Worm (Caenorhabditis elegans) whole organism, late embryonic: ENCODE data around the gene hrde-1.

Experiments
- ceh-22 ChIP-seq: sonication (generic microtip); optimal IDR thresholded peaks from 2 replicates; lab custom pipeline; 2017; ENCODE audit warnings: missing biosample characterization, missing genetic modification characterization
- ets-4 ChIP-seq: sonication (generic microtip); optimal IDR thresholded peaks from 2 replicates; lab custom pipeline; 2016; ENCODE audit warnings: missing genetic modification characterization, missing compliant biosample characterization
- gmeb-2 ChIP-seq: sonication (generic microtip); optimal IDR thresholded peaks from 2 replicates; lab custom pipeline; 2016; ENCODE audit warnings: missing genetic modification characterization, inconsistent platforms, missing compliant biosample characterization
- hlh-30 ChIP-seq: sonication (generic microtip); optimal IDR thresholded peaks from 2 replicates; lab custom pipeline; 2017; ENCODE audit warnings: antibody characterized with exemption, missing genetic modification characterization, missing compliant biosample characterization; ENCODE audit not compliant: insufficient read depth
- nfya-1 ChIP-seq: sonication (generic microtip); optimal IDR thresholded peaks from 2 replicates; lab custom pipeline; 2017; ENCODE audit warnings: missing genetic modification characterization, mild to moderate bottlenecking, missing compliant biosample characterization, antibody characterized with exemption, moderate library complexity
- pqm-1 ChIP-seq: sonication (generic microtip); optimal IDR thresholded peaks from 2 replicates; lab custom pipeline; 2016; ENCODE audit warnings: missing genetic modification characterization, missing compliant biosample characterization
- rnt-1 ChIP-seq: sonication (generic microtip); optimal IDR thresholded peaks from 2 replicates; lab custom pipeline; 2016; ENCODE audit warnings: missing genetic modification characterization, missing compliant biosample characterization
- sox-2 ChIP-seq: fragments of 200-800 bp; sonication (Bioruptor generic); IDR thresholded peaks from 2 replicates; pipeline ENCODE4 v1.3.6; 2022; ENCODE audit warnings: missing genetic modification reagents, missing genetic modification characterization, missing compliant biosample characterization
- tbx-2 ChIP-seq: sonication (generic microtip); optimal IDR thresholded peaks from 2 replicates; lab custom pipeline; 2016; ENCODE audit warnings: missing genetic modification characterization, missing compliant biosample characterization
- unc-55 ChIP-seq: sonication (generic microtip); optimal IDR thresholded peaks from 2 replicates; lab custom pipeline; 2017; ENCODE audit warnings: missing biosample characterization, missing genetic modification reagents, missing genetic modification characterization

DNA sequence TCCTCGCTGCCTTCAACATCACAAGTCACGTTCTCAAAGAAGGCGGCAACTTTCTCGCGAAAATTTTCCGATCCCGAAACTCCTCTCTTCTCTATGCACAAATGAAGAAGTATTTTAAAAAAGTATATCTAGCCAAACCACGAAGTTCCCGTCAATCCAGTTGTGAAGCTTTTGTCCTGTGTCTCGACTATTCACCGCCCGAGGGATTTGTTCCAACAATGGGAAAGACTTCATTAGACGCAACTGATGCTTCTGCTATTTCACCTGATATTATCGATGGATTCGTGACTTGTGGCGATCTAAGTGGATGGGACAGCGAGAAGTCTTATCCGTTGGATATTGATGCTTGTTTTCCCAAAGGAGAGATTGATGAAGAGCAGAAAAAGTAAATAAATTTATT, 29.0 kb upstream of the hrde-1 start:
- no peak for TF ChIP-seq hlh-30 (tag; lab: Kevin White, UChicago)
- no peak for TF ChIP-seq ets-4
- no peak for TF ChIP-seq ceh-22
- TF ChIP-seq pqm-1 = no peak
- TF ChIP-seq sox-2 (GFP tag; lab: Robert Waterston, UW) = no peak
- no peak for TF ChIP-seq tbx-2 (tag; lab: Kevin White, UChicago)
- no peak for TF ChIP-seq gmeb-2 (tag; lab: Kevin White, UChicago)
- no peak for TF ChIP-seq rnt-1 (tag; lab: Kevin White, UChicago)
- no peak for TF ChIP-seq nfya-1 (tag; lab: Kevin White, UChicago)
- TF ChIP-seq unc-55 (GFP tag; lab: Kevin White, UChicago) = no peak
